Worm (Caenorhabditis elegans) whole organism, midembryonic: Measurements from ENCODE around the gene ddo-3.

Source experiments
- cog-1 ChIP-seq: sonication (generic microtip); optimal IDR thresholded peaks from 2 replicates; lab custom pipeline; 2016; ENCODE audit warnings: missing genetic modification characterization, missing compliant biosample characterization
- flt-1 ChIP-seq: fragments of 200-800 bp; sonication (Bioruptor generic); IDR thresholded peaks from 2 replicates; pipeline ENCODE4 v1.3.6; 2022; ENCODE audit warnings: missing genetic modification characterization, missing compliant biosample characterization
- klf-2 ChIP-seq: fragments of 200-800 bp; sonication (Bioruptor generic); conservative IDR thresholded peaks from 2 replicates; pipeline ENCODE4 v1.3.6; 2022; ENCODE audit warnings: missing genetic modification reagents, missing genetic modification characterization, missing compliant biosample characterization
- med-1 ChIP-seq: sonication (generic microtip); optimal IDR thresholded peaks from 2 replicates; lab custom pipeline; 2017; ENCODE audit warnings: missing genetic modification characterization, mild to moderate bottlenecking, missing compliant biosample characterization, antibody characterized with exemption, missing genetic modification reagents; ENCODE audit not compliant: insufficient read depth

ce11 chrIII:6610522-6610921 is 22.9 kb downstream of the ddo-3 start, which contains the start of gene srh-40:
- TF ChIP-seq klf-2 (no peak), med-1 (GFP tag; lab: Kevin White, UChicago) (no peak), flt-1 (GFP tag; lab: Robert Waterston, UW) (no peak), cog-1 (tag; lab: Kevin White, UChicago) (no peak)
